Fruit fly (Drosophila melanogaster) whole organism, embryonic: ENCODE measurements around the gene tral.

Source experiments
- Abd-B ChIP-seq: fragments of 200-800 bp; sonication (Bioruptor generic); optimal IDR thresholded peaks from 2 replicates; lab custom pipeline; 2018; ENCODE audit warnings: missing biosample characterization, mild to moderate bottlenecking, missing genetic modification characterization, moderate library complexity
- Asciz ChIP-seq: fragments of 200-800 bp; sonication (Bioruptor generic); optimal IDR thresholded peaks from 2 replicates; lab custom pipeline; 2017; ENCODE audit warnings: missing biosample characterization, mild to moderate bottlenecking, missing genetic modification characterization, missing genetic modification reagents
- CG11695 ChIP-seq: fragments of 200-800 bp; sonication (Bioruptor generic); IDR thresholded peaks from 3 replicates; pipeline ENCODE4 v1.3.6; 2022; ENCODE audit warnings: missing biosample characterization, missing genetic modification characterization
- CG12104 ChIP-seq: fragments of 200-800 bp; sonication (Bioruptor generic); optimal IDR thresholded peaks from 3 replicates; lab custom pipeline; 2016; ENCODE audit warnings: missing biosample characterization, missing genetic modification characterization
- CG12236 ChIP-seq: fragments of 200-800 bp; sonication (Bioruptor generic); optimal IDR thresholded peaks from 2 replicates; lab custom pipeline; 2016; ENCODE audit warnings: missing biosample characterization, missing genetic modification characterization
- CG12659 ChIP-seq: fragments of 200-800 bp; sonication (Bioruptor generic); optimal IDR thresholded peaks from 3 replicates; lab custom pipeline; 2017; ENCODE audit warnings: mild to moderate bottlenecking, missing biosample characterization, missing genetic modification reagents, missing genetic modification characterization
- CG13775 ChIP-seq: fragments of 200-800 bp; sonication (Bioruptor generic); optimal IDR thresholded peaks from 3 replicates; lab custom pipeline; 2017; ENCODE audit warnings: missing biosample characterization, mild to moderate bottlenecking, missing genetic modification characterization
- CG15073 ChIP-seq: fragments of 200-800 bp; sonication (Bioruptor generic); optimal IDR thresholded peaks from 2 replicates; lab custom pipeline; 2016; ENCODE audit warnings: missing biosample characterization, missing genetic modification characterization
- CG1602 ChIP-seq: fragments of 200-800 bp; sonication (Bioruptor generic); optimal IDR thresholded peaks from 3 replicates; lab custom pipeline; 2016; ENCODE audit warnings: missing biosample characterization, missing genetic modification characterization
- CG18599 ChIP-seq: fragments of 200-800 bp; sonication (Bioruptor generic); optimal IDR thresholded peaks from 3 replicates; lab custom pipeline; 2017; ENCODE audit warnings: missing biosample characterization, missing genetic modification characterization, mild to moderate bottlenecking, moderate library complexity, missing genetic modification reagents
- CG2120 ChIP-seq: fragments of 200-800 bp; sonication (Bioruptor generic); optimal IDR thresholded peaks from 3 replicates; lab custom pipeline; 2016; ENCODE audit warnings: missing biosample characterization, missing genetic modification characterization
- CG2875 ChIP-seq: fragments of 200-800 bp; sonication (Bioruptor generic); optimal IDR thresholded peaks from 2 replicates; lab custom pipeline; 2017; ENCODE audit warnings: missing biosample characterization, mild to moderate bottlenecking, missing genetic modification characterization, missing genetic modification reagents
- CG30403 ChIP-seq: fragments of 200-800 bp; sonication (Bioruptor generic); optimal IDR thresholded peaks from 3 replicates; lab custom pipeline; 2016; ENCODE audit warnings: missing biosample characterization, missing genetic modification characterization
- CG31365 ChIP-seq: fragments of 200-800 bp; sonication (Bioruptor generic); optimal IDR thresholded peaks from 2 replicates; lab custom pipeline; 2018; ENCODE audit warnings: missing biosample characterization, mild to moderate bottlenecking, missing genetic modification characterization
- CG6254 ChIP-seq: fragments of 200-800 bp; sonication (Bioruptor generic); optimal IDR thresholded peaks from 3 replicates; lab custom pipeline; 2017; ENCODE audit warnings: mild to moderate bottlenecking, missing biosample characterization, missing genetic modification reagents, missing genetic modification characterization
- CG9932 ChIP-seq: fragments of 200-800 bp; sonication (Bioruptor generic); IDR thresholded peaks from 2 replicates; pipeline ENCODE4 v1.3.6; 2022; ENCODE audit warnings: missing biosample characterization, missing genetic modification characterization
- D ChIP-seq, 2 experiments: fragments of 200-800 bp in 1 of 2; fragments of >200 bp in 1 of 2; sonication (Bioruptor generic) in 1 of 2; optimal IDR thresholded peaks; 2 replicates in 1 of 2; 3 replicates in 1 of 2; lab custom pipeline; 2017; ENCODE audit warnings: mild to moderate bottlenecking in 1 of 2, missing biosample characterization in 1 of 2, missing genetic modification characterization in 1 of 2, missing genetic modification reagents in 1 of 2
- Dek ChIP-seq: fragments of 200-800 bp; sonication (Bioruptor generic); optimal IDR thresholded peaks from 3 replicates; lab custom pipeline; 2019; ENCODE audit warnings: missing biosample characterization, mild to moderate bottlenecking, missing genetic modification characterization, moderate library complexity
- Dp ChIP-seq: fragments of 200-800 bp; sonication (Bioruptor generic); optimal IDR thresholded peaks from 2 replicates; lab custom pipeline; 2018; ENCODE audit warnings: missing biosample characterization, mild to moderate bottlenecking, missing genetic modification characterization, moderate library complexity
- E2f2 ChIP-seq: fragments of 200-800 bp; sonication (Bioruptor generic); IDR thresholded peaks from 2 replicates; pipeline ENCODE4 v1.3.6; 2022; ENCODE audit warnings: missing biosample characterization, missing genetic modification characterization
- Fer3 ChIP-seq: fragments of 200-800 bp; sonication (Bioruptor generic); optimal IDR thresholded peaks from 2 replicates; lab custom pipeline; 2018; ENCODE audit warnings: missing biosample characterization, mild to moderate bottlenecking, missing genetic modification characterization, moderate library complexity
- HHEX ChIP-seq: fragments of 200-800 bp; sonication (Bioruptor generic); optimal IDR thresholded peaks from 3 replicates; lab custom pipeline; 2017; ENCODE audit warnings: missing biosample characterization, mild to moderate bottlenecking, missing genetic modification characterization, missing genetic modification reagents
- HLH3B ChIP-seq: fragments of 200-800 bp; sonication (Bioruptor generic); IDR thresholded peaks from 2 replicates; pipeline ENCODE4 v1.3.6; 2022; ENCODE audit warnings: missing biosample characterization, missing genetic modification characterization
- Hr3 ChIP-seq: fragments of 200-800 bp; sonication (Bioruptor generic); optimal IDR thresholded peaks from 3 replicates; lab custom pipeline; 2016; ENCODE audit warnings: missing biosample characterization, missing genetic modification characterization
- Lpt ChIP-seq: fragments of >200 bp; optimal IDR thresholded peaks from 2 replicates; lab custom pipeline; 2018; ENCODE audit warnings: missing biosample characterization, missing genetic modification characterization
- Mrtf ChIP-seq: fragments of 200-800 bp; sonication (Bioruptor generic); IDR thresholded peaks from 3 replicates; pipeline ENCODE4 v1.3.6; 2022; ENCODE audit warnings: missing biosample characterization, missing genetic modification characterization
- Nf-YC ChIP-seq: fragments of 200-800 bp; optimal IDR thresholded peaks from 3 replicates; lab custom pipeline; 2019; ENCODE audit warnings: missing biosample characterization, mild to moderate bottlenecking, missing genetic modification characterization, moderate library complexity
- Ptx1 ChIP-seq: fragments of 200-800 bp; sonication (Bioruptor generic); IDR thresholded peaks from 2 replicates; pipeline ENCODE4 v1.3.6; 2022; ENCODE audit warnings: missing biosample characterization, missing genetic modification characterization
- Six4 ChIP-seq: fragments of 200-800 bp; sonication (Bioruptor generic); optimal IDR thresholded peaks from 2 replicates; lab custom pipeline; 2016; ENCODE audit warnings: missing biosample characterization, missing genetic modification characterization
- Trl ChIP-seq, 3 experiments: fragments of >200 bp in 2 of 3; fragments of 200-800 bp in 1 of 3; sonication (Bioruptor generic) in 1 of 3; optimal IDR thresholded peaks; 2 replicates in 1 of 3; 3 replicates in 2 of 3; lab custom pipeline; 2016 to 2017; ENCODE audit warnings: missing biosample characterization in 1 of 3, missing genetic modification characterization in 1 of 3
- Usf ChIP-seq: fragments of 200-800 bp; sonication (Bioruptor generic); optimal IDR thresholded peaks from 2 replicates; lab custom pipeline; 2017; ENCODE audit warnings: missing genotype, missing biosample characterization, missing genetic modification characterization
- YL-1 ChIP-seq: fragments of 200-800 bp; sonication (Bioruptor generic); optimal IDR thresholded peaks from 3 replicates; lab custom pipeline; 2017; ENCODE audit warnings: missing biosample characterization, mild to moderate bottlenecking, missing genetic modification characterization
- bcd ChIP-seq: fragments of 200-800 bp; sonication (Bioruptor generic); optimal IDR thresholded peaks from 2 replicates; lab custom pipeline; 2017; ENCODE audit warnings: missing biosample characterization, mild to moderate bottlenecking, missing genetic modification characterization
- dmrt11E ChIP-seq: fragments of 200-800 bp; sonication (Bioruptor generic); optimal IDR thresholded peaks from 3 replicates; lab custom pipeline; 2018; ENCODE audit warnings: missing biosample characterization, mild to moderate bottlenecking, missing genetic modification characterization, moderate library complexity
- emc ChIP-seq: fragments of 200-800 bp; sonication (Bioruptor generic); optimal IDR thresholded peaks from 2 replicates; lab custom pipeline; 2016; ENCODE audit warnings: missing biosample characterization, missing genetic modification characterization
- gcm ChIP-seq: fragments of 200-800 bp; sonication (Bioruptor generic); optimal IDR thresholded peaks from 2 replicates; lab custom pipeline; 2019; ENCODE audit warnings: missing biosample characterization, mild to moderate bottlenecking, missing genetic modification characterization, moderate library complexity
- kay ChIP-seq: fragments of 200-800 bp; sonication (Bioruptor generic); optimal IDR thresholded peaks from 2 replicates; lab custom pipeline; 2016; ENCODE audit warnings: missing biosample characterization, missing genetic modification characterization
- lab ChIP-seq: fragments of 200-800 bp; sonication (Bioruptor generic); optimal IDR thresholded peaks from 3 replicates; lab custom pipeline; 2017; ENCODE audit warnings: missing biosample characterization, missing genetic modification characterization, mild to moderate bottlenecking, moderate library complexity, missing genetic modification reagents
- lola ChIP-seq, 3 experiments: fragments of >200 bp in 2 of 3; fragments of 200-800 bp in 1 of 3; sonication (Bioruptor generic) in 1 of 3; optimal IDR thresholded peaks; 2 replicates each; lab custom pipeline; 2017 to 2019; ENCODE audit warnings: missing biosample characterization in 3 of 3, missing genetic modification characterization in 3 of 3, mild to moderate bottlenecking in 1 of 3, moderate library complexity in 1 of 3
- mam ChIP-seq: fragments of 200-800 bp; sonication (Bioruptor generic); optimal IDR thresholded peaks from 3 replicates; lab custom pipeline; 2016; ENCODE audit warnings: missing biosample characterization, missing genetic modification characterization
- otp ChIP-seq: fragments of 200-800 bp; sonication (Bioruptor generic); IDR thresholded peaks from 3 replicates; pipeline ENCODE4, ENCODE4 v1.3.6; 2022; ENCODE audit warnings: missing biosample characterization, missing genetic modification characterization
- ranshi ChIP-seq: fragments of 200-800 bp; sonication (Bioruptor generic); IDR thresholded peaks from 2 replicates; pipeline ENCODE4 v1.3.6; 2022; ENCODE audit warnings: missing biosample characterization, missing genetic modification characterization
- row ChIP-seq: fragments of 200-800 bp; sonication (Bioruptor generic); IDR thresholded peaks from 3 replicates; pipeline ENCODE4 v1.3.6; 2022; ENCODE audit warnings: missing biosample characterization, missing genetic modification characterization
- slou ChIP-seq: fragments of 200-800 bp; sonication (Bioruptor generic); optimal IDR thresholded peaks from 3 replicates; lab custom pipeline; 2016; ENCODE audit warnings: missing biosample characterization, missing genetic modification characterization
- stwl ChIP-seq: fragments of 200-800 bp; sonication (Bioruptor generic); optimal IDR thresholded peaks from 3 replicates; lab custom pipeline; 2018; ENCODE audit warnings: missing biosample characterization, mild to moderate bottlenecking, missing genetic modification characterization, moderate library complexity
- tap ChIP-seq: fragments of 200-800 bp; optimal IDR thresholded peaks from 3 replicates; lab custom pipeline; 2019; ENCODE audit warnings: missing biosample characterization, mild to moderate bottlenecking, missing genetic modification characterization, moderate library complexity
- unpg ChIP-seq: fragments of 200-800 bp; sonication (Bioruptor generic); optimal IDR thresholded peaks from 3 replicates; lab custom pipeline; 2018; ENCODE audit warnings: missing biosample characterization, mild to moderate bottlenecking, missing genetic modification characterization, moderate library complexity
- vfl ChIP-seq: fragments of 200-800 bp; sonication (Bioruptor generic); optimal IDR thresholded peaks from 2 replicates; lab custom pipeline; 2016; ENCODE audit warnings: missing biosample characterization, missing genetic modification characterization
- vvl ChIP-seq: fragments of 200-800 bp; sonication (Bioruptor generic); IDR thresholded peaks from 2 replicates; pipeline ENCODE4 v1.3.6; 2022; ENCODE audit warnings: missing biosample characterization, missing genetic modification characterization
- zfh2 ChIP-seq: fragments of 200-800 bp; sonication (Bioruptor generic); optimal IDR thresholded peaks from 2 replicates; lab custom pipeline; 2016; ENCODE audit warnings: missing biosample characterization, missing genetic modification characterization

The tral gene

dm6 chr3L:12501249-12501648 lies 13.6 kb upstream of the tral start, which contains the start of the genes CG10638 and CG10681 (continued):
- TF ChIP-seq HLH3B: no peak
- no peak; the same call in 2 of the 3 replicates for TF ChIP-seq CG11695
- TF ChIP-seq vvl (GFP tag; lab: Robert Waterston, UW): peak; percentile 50
- TF ChIP-seq CG2120 (GFP tag; lab: Kevin White, UChicago): peak; percentile 66
- TF ChIP-seq gcm (GFP tag; lab: Kevin White, UChicago): peak; percentile 59
- TF ChIP-seq tap: peak; percentile 28
- peak; percentile 48 for TF ChIP-seq kay (GFP tag; lab: Kevin White, UChicago)
- peak; percentile 54 for TF ChIP-seq unpg (GFP tag; lab: Kevin White, UChicago)
- TF ChIP-seq Mrtf (GFP tag; lab: Robert Waterston, UW): no peak
- TF ChIP-seq CG1602 (GFP tag; lab: Kevin White, UChicago): peak; percentile 14
- peak; percentile 64 for TF ChIP-seq row (GFP tag; lab: Robert Waterston, UW)
- TF ChIP-seq CG18599: no peak
- no peak for TF ChIP-seq mam (GFP tag; lab: Kevin White, UChicago)
- TF ChIP-seq CG12236: no peak
- TF ChIP-seq Dp (GFP tag; lab: Kevin White, UChicago): peak; percentile 49
- peak; percentile 11 for TF ChIP-seq zfh2
- TF ChIP-seq CG31365 (tag; lab: Kevin White, UChicago): no peak
- no peak for TF ChIP-seq otp
- TF ChIP-seq CG15073 (GFP tag; lab: Kevin White, UChicago): no peak
- peak; percentile 20 for TF ChIP-seq Dek (tag; lab: Kevin White, UChicago)
- no peak for TF ChIP-seq emc (GFP tag; lab: Kevin White, UChicago)
- peak; percentile 5 for TF ChIP-seq vfl (GFP tag; lab: Kevin White, UChicago)
- TF ChIP-seq HHEX (GFP tag; lab: Kevin White, UChicago): no peak
- TF ChIP-seq Trl (optimal IDR thresholded peaks at IDR 0.05; lab: Kevin White, UChicago): no peak
- peak; percentile 24 for TF ChIP-seq Trl (GFP tag; optimal IDR thresholded peaks at IDR 0.05; lab: Kevin White, UChicago)
- TF ChIP-seq Six4 (GFP tag; lab: Kevin White, UChicago): no peak
- peak; percentile 25 for TF ChIP-seq Fer3 (tag; lab: Kevin White, UChicago)
- peak; percentile 49 for TF ChIP-seq CG30403 (GFP tag; lab: Kevin White, UChicago)
- no peak for TF ChIP-seq CG2875 (GFP tag; lab: Kevin White, UChicago)
- TF ChIP-seq stwl: peak; percentile 86
- peak; percentile 51; the same call in 1 of the 2 replicates for TF ChIP-seq E2f2 (GFP tag; lab: Robert Waterston, UW)
- no peak for TF ChIP-seq Lpt (GFP tag; lab: Kevin White, UChicago)
- peak; percentile 24 for TF ChIP-seq Asciz (GFP tag; lab: Kevin White, UChicago)
- peak; percentile 81 for TF ChIP-seq YL-1 (GFP tag; lab: Kevin White, UChicago)
- 0 out of 2 replicates have a peak, but pooled peaks have one; percentile 16 for TF ChIP-seq Ptx1 (GFP tag; lab: Robert Waterston, UW)
- no peak for TF ChIP-seq Abd-B (GFP tag; lab: Kevin White, UChicago)
- no peak for TF ChIP-seq Usf (GFP tag; lab: Kevin White, UChicago)
- TF ChIP-seq Hr3: peak; percentile 22
- TF ChIP-seq lab (GFP tag; lab: Kevin White, UChicago): peak; percentile 15
- TF ChIP-seq CG9932: peak; percentile 62
- TF ChIP-seq Nf-YC: peak; percentile 49
- TF ChIP-seq CG13775 (GFP tag; lab: Kevin White, UChicago): peak; percentile 45
- no peak for TF ChIP-seq bcd (GFP tag; lab: Kevin White, UChicago)
- TF ChIP-seq CG12659 (GFP tag; lab: Kevin White, UChicago): peak; percentile 80
- peak; percentile 30 for TF ChIP-seq CG12104 (GFP tag; lab: Kevin White, UChicago)
- TF ChIP-seq ranshi (GFP tag; lab: Robert Waterston, UW): no peak
- TF ChIP-seq D (optimal IDR thresholded peaks at IDR 0.05; lab: Kevin White, UChicago): no peak
- TF ChIP-seq D (GFP tag; optimal IDR thresholded peaks at IDR 0.05; lab: Kevin White, UChicago): no peak
- peak; percentile 20 for TF ChIP-seq CG6254 (GFP tag; lab: Kevin White, UChicago)
- peak; percentile 8 for TF ChIP-seq dmrt11E (tag; lab: Kevin White, UChicago)
- TF ChIP-seq lola (GFP tag; optimal IDR thresholded peaks at IDR 0.05; lab: Kevin White, UChicago): peak in 1 of 3 experiments; percentile 37
- TF ChIP-seq slou: no peak
